Fruit fly (Drosophila melanogaster) whole organism, adult: ENCODE results near the gene tral.
A peak's percentile ranks its signal among the peaks of the same experiment; 100 is the strongest.

Experiments
- CG11617 ChIP-seq: fragments of 200-800 bp; sonication (Bioruptor generic); optimal IDR thresholded peaks from 2 replicates; lab custom pipeline; 2017; ENCODE audit warnings: mild to moderate bottlenecking, missing biosample characterization, missing genetic modification reagents, missing genetic modification characterization
- CG12768 ChIP-seq: fragments of 200-800 bp; sonication (Bioruptor generic); optimal IDR thresholded peaks from 2 replicates; lab custom pipeline; 2017; ENCODE audit warnings: missing biosample characterization, missing genetic modification characterization, mild to moderate bottlenecking, moderate library complexity, missing genetic modification reagents
- CG14711 ChIP-seq: fragments of 200-800 bp; sonication (Bioruptor generic); optimal IDR thresholded peaks from 2 replicates; lab custom pipeline; 2018; ENCODE audit warnings: missing biosample characterization, mild to moderate bottlenecking, missing genetic modification characterization, moderate library complexity
- CG1620 ChIP-seq: fragments of 200-800 bp; sonication (Bioruptor generic); optimal IDR thresholded peaks from 2 replicates; lab custom pipeline; 2016; ENCODE audit warnings: missing biosample characterization, missing genetic modification characterization
- CG33017 ChIP-seq: fragments of 200-800 bp; sonication (Bioruptor generic); optimal IDR thresholded peaks from 2 replicates; lab custom pipeline; 2018; ENCODE audit warnings: missing biosample characterization, mild to moderate bottlenecking, missing genetic modification characterization, moderate library complexity
- CG5204 ChIP-seq: fragments of 200-800 bp; sonication (Bioruptor generic); optimal IDR thresholded peaks from 2 replicates; lab custom pipeline; 2016; ENCODE audit warnings: missing biosample characterization, missing genetic modification characterization
- CG7045 ChIP-seq: fragments of 200-800 bp; sonication (Bioruptor generic); optimal IDR thresholded peaks from 2 replicates; lab custom pipeline; 2017; ENCODE audit warnings: missing biosample characterization, mild to moderate bottlenecking, missing genetic modification characterization
- CG7101 ChIP-seq: fragments of 200-800 bp; sonication (Bioruptor generic); optimal IDR thresholded peaks from 2 replicates; lab custom pipeline; 2018; ENCODE audit warnings: missing biosample characterization, mild to moderate bottlenecking, missing genetic modification characterization, moderate library complexity
- Clk ChIP-seq: fragments of 200-800 bp; sonication (Bioruptor generic); optimal IDR thresholded peaks from 2 replicates; lab custom pipeline; 2017; ENCODE audit warnings: missing biosample characterization, missing genetic modification characterization
- Crg-1 ChIP-seq: fragments of 200-800 bp; sonication (Bioruptor generic); optimal IDR thresholded peaks from 2 replicates; lab custom pipeline; 2016; ENCODE audit warnings: missing biosample characterization, missing genetic modification characterization
- Hr96 ChIP-seq: fragments of 200-800 bp; sonication (Bioruptor generic); optimal IDR thresholded peaks from 2 replicates; lab custom pipeline; 2016; ENCODE audit warnings: missing biosample characterization, missing genetic modification characterization
- Mnt ChIP-seq: fragments of 200-800 bp; sonication (Bioruptor generic); optimal IDR thresholded peaks from 2 replicates; lab custom pipeline; 2016; ENCODE audit warnings: missing biosample characterization, mild to moderate bottlenecking, missing genetic modification characterization
- bab1 ChIP-seq: fragments of 200-800 bp; sonication (Bioruptor generic); optimal IDR thresholded peaks from 3 replicates; lab custom pipeline; 2019; ENCODE audit warnings: missing biosample characterization, mild to moderate bottlenecking, missing genetic modification characterization, moderate library complexity
- cic ChIP-seq: fragments of 200-800 bp; sonication (Bioruptor generic); optimal IDR thresholded peaks from 2 replicates; lab custom pipeline; 2017; ENCODE audit warnings: missing biosample characterization, mild to moderate bottlenecking, missing genetic modification characterization, moderate library complexity
- cnc ChIP-seq, 2 experiments: fragments of >200 bp; optimal IDR thresholded peaks; 2 replicates each; lab custom pipeline; 2017
- kay ChIP-seq: fragments of 200-800 bp; sonication (Bioruptor generic); peaks from one replicate; lab custom pipeline; 2016; ENCODE audit warnings: missing biosample characterization, missing genetic modification characterization, borderline replicate concordance
- ovo ChIP-seq: fragments of 200-800 bp; sonication (Bioruptor generic); optimal IDR thresholded peaks from 2 replicates; lab custom pipeline; 2016; ENCODE audit warnings: missing biosample characterization, missing genetic modification characterization
- pad ChIP-seq: fragments of 200-800 bp; sonication (Bioruptor generic); optimal IDR thresholded peaks from 3 replicates; lab custom pipeline; 2017; ENCODE audit warnings: missing biosample characterization, missing genetic modification characterization, mild to moderate bottlenecking, moderate library complexity, missing genetic modification reagents
- tj ChIP-seq: fragments of 200-800 bp; sonication (Bioruptor generic); optimal IDR thresholded peaks from 3 replicates; lab custom pipeline; 2017; ENCODE audit warnings: missing biosample characterization, mild to moderate bottlenecking, missing genetic modification characterization, moderate library complexity
- toe ChIP-seq: fragments of 200-800 bp; sonication (Bioruptor generic); optimal IDR thresholded peaks from 2 replicates; lab custom pipeline; 2016; ENCODE audit warnings: missing biosample characterization, missing genetic modification characterization

Gene tral

DNA sequence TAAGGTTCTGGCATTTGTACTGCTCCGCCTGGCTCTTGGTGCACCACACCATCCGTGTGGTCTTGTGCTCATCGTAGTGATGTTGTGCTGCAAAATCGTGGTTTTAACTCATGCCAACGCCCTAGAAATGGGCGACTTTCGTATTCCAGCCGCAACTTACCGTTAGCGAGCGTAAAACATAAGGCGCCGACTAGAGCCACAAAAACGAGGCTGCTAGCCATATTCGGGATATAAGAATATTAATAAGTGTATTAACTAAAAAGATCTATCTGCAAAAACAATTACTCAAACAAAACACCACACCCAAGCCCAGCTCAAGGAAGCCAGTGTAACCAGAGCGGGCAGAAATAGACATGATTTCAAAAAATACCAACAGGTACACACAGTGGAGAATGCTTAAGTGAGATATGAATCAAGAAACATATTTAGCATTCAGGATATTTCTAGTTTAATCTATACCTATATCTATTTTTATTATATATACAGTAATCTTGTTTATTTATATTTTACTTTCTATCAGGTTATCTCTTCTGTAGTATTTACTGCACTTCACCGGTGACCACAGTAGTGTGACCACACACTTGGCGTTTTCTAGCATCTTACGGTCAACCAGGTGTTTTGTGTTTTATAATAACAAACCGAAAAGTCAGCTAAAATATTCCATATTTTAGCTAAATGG is 18.7 kb downstream of the tral start, which contains the start of the genes Tsf2 and CG34242:
TSS of gene Tsf2 (minus strand) at position 333 of the 679 bp plus-strand sequence.
TSS of gene CG34242 (plus strand) at position 605 of the 679 bp plus-strand sequence.
- no peak for TF ChIP-seq Clk (GFP tag; lab: Kevin White, UChicago)
- TF ChIP-seq CG7101 (tag; lab: Kevin White, UChicago), result peak; percentile 87
- peak; percentile 75 for TF ChIP-seq CG33017 (tag; lab: Kevin White, UChicago)
- TF ChIP-seq bab1 (GFP tag; lab: Kevin White, UChicago), result peak; percentile 64
- peak; percentile 55 for TF ChIP-seq pad (GFP tag; lab: Kevin White, UChicago)
- TF ChIP-seq Crg-1 (GFP tag; lab: Kevin White, UChicago), result no peak
- TF ChIP-seq CG12768 (GFP tag; lab: Kevin White, UChicago), result peak; percentile 61
- TF ChIP-seq CG14711 (tag; lab: Kevin White, UChicago), result peak; percentile 91
- peak; percentile 35 for TF ChIP-seq tj (GFP tag; lab: Kevin White, UChicago)

DNA sequence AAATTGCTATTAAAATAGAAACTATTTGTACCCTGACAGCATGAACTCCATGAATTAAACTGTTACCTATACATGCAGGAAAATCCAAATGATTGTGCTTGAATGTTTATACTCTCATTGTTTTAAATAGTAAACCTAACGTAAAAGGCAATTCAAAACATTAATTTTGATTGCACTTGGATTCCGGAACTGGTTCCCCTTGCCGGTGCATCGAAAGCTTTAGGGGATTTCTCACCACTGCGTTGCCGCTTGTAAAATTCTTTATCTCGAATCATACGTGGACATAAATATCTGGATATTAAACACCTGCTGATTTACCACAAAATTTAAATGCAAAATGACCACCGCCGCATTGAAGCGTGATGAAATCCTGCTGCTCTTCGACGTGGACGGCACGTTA is 19.5 kb downstream of the tral start, which contains the start of gene Pmm2:
TSS of gene Pmm2 (plus strand) at position 273 of the 400 bp plus-strand sequence.
- TF ChIP-seq Hr96, result no peak
- TF ChIP-seq Crg-1 (GFP tag; lab: Kevin White, UChicago), result no peak
- TF ChIP-seq pad (GFP tag; lab: Kevin White, UChicago), result no peak
- peak; percentile 2 for TF ChIP-seq Mnt (GFP tag; lab: Kevin White, UChicago)
- TF ChIP-seq tj (GFP tag; lab: Kevin White, UChicago), result no peak
- no peak for TF ChIP-seq CG7101 (tag; lab: Kevin White, UChicago)
- no peak for TF ChIP-seq bab1 (GFP tag; lab: Kevin White, UChicago)
- TF ChIP-seq CG11617 (GFP tag; lab: Kevin White, UChicago), result no peak
- no peak for TF ChIP-seq CG14711 (tag; lab: Kevin White, UChicago)

DNA sequence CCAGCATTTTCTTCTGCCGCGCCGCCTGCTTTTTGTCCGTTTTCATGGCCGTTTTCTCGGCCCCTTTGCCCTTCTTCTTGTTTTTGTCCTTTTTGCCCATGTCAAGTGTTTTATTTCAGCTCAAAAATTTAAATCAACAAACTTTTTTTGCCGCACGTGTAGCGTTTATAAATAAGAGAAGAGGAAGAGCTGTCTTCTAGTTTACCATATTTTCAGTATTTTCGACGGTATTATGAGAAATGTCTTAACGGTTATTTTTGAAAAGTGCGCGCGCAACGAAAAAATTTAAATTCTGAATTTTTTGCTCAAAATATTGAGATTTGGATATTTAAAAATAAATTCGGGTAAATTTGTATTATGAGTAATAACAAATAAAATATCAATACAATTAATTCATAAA is 22.3 kb downstream of the tral start, which contains the start of gene CG4069:
TSS of gene CG4069 (minus strand) at position 193 of the 400 bp plus-strand sequence.
- TF ChIP-seq CG11617 (GFP tag; lab: Kevin White, UChicago), result no peak
- TF ChIP-seq toe (GFP tag; lab: Kevin White, UChicago), result no peak
- no peak for TF ChIP-seq Hr96
- no peak for TF ChIP-seq Crg-1 (GFP tag; lab: Kevin White, UChicago)
- no peak for TF ChIP-seq CG7101 (tag; lab: Kevin White, UChicago)
- TF ChIP-seq CG12768 (GFP tag; lab: Kevin White, UChicago), result no peak
- no peak for TF ChIP-seq CG5204 (GFP tag; lab: Kevin White, UChicago)
- peak; percentile 94 for TF ChIP-seq Mnt (GFP tag; lab: Kevin White, UChicago)
- TF ChIP-seq CG33017 (tag; lab: Kevin White, UChicago), result no peak
- no peak for TF ChIP-seq cnc (optimal IDR thresholded peaks at IDR 0.05; lab: Kevin White, UChicago)
- TF ChIP-seq bab1 (GFP tag; lab: Kevin White, UChicago), result peak; percentile 12
- TF ChIP-seq Clk (GFP tag; lab: Kevin White, UChicago), result no peak
- TF ChIP-seq pad (GFP tag; lab: Kevin White, UChicago), result no peak

- no peak for TF ChIP-seq cnc (optimal IDR thresholded peaks at IDR 0.05; lab: Kevin White, UChicago)
- no peak for TF ChIP-seq CG12768 (GFP tag; lab: Kevin White, UChicago)
- TF ChIP-seq kay (GFP tag; lab: Kevin White, UChicago), result no peak
- no peak for TF ChIP-seq Crg-1 (GFP tag; lab: Kevin White, UChicago)
- TF ChIP-seq ovo (GFP tag; lab: Kevin White, UChicago), result no peak
- no peak for TF ChIP-seq Hr96
- TF ChIP-seq Clk (GFP tag; lab: Kevin White, UChicago), result no peak
- no peak for TF ChIP-seq toe (GFP tag; lab: Kevin White, UChicago)
- TF ChIP-seq CG5204 (GFP tag; lab: Kevin White, UChicago), result no peak
- TF ChIP-seq CG1620 (GFP tag; lab: Kevin White, UChicago), result no peak
- TF ChIP-seq CG33017 (tag; lab: Kevin White, UChicago), result no peak
- no peak for TF ChIP-seq pad (GFP tag; lab: Kevin White, UChicago)
- no peak for TF ChIP-seq CG11617 (GFP tag; lab: Kevin White, UChicago)
- no peak for TF ChIP-seq cic
These were observed 34.6 kb downstream of the tral start for dm6 chr3L:12549471-12549870.

DNA sequence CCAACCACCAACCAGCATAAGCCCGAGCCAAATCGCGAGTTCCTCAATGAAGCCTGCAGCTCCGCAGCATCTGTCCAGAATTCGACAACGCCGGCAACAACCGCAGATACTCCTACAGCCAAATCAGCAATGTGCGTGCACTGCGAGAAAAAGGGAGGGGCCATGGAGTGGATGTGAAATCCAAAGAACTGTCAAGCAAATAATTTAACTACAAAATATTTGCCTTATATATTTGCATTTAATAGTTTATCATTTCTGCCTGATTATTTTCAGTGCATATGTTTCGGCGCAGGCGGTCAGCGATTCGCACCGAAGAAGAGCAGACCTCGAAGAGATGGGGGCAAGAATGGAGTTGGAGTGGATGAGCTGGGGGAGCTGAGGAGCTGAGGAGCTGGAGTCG is 36.8 kb downstream of the tral start:
- no peak for TF ChIP-seq Clk (GFP tag; lab: Kevin White, UChicago)
- TF ChIP-seq Hr96, result no peak
- no peak for TF ChIP-seq bab1 (GFP tag; lab: Kevin White, UChicago)
- TF ChIP-seq CG33017 (tag; lab: Kevin White, UChicago), result no peak
- no peak for TF ChIP-seq tj (GFP tag; lab: Kevin White, UChicago)
- no peak for TF ChIP-seq CG7045 (GFP tag; lab: Kevin White, UChicago)
- TF ChIP-seq kay (GFP tag; lab: Kevin White, UChicago), result no peak

- no peak for TF ChIP-seq ovo (GFP tag; lab: Kevin White, UChicago)
These were observed 42.9 kb downstream of the tral start for dm6 chr3L:12557736-12558135.
